Fruit fly (Drosophila melanogaster) whole organism, prepupa: ENCODE results near the gene PGRP-LD.

Source experiments
- Blimp-1 ChIP-seq: fragments of 200-800 bp; sonication (Bioruptor generic); optimal IDR thresholded peaks from 3 replicates; lab custom pipeline; 2017; ENCODE audit warnings: missing biosample characterization, missing genetic modification characterization, mild to moderate bottlenecking, moderate library complexity, missing genetic modification reagents
- CG10631 ChIP-seq: fragments of 200-800 bp; sonication (Bioruptor generic); optimal IDR thresholded peaks from 2 replicates; lab custom pipeline; 2016; ENCODE audit warnings: missing biosample characterization, missing genetic modification characterization
- CG10669 ChIP-seq: fragments of 200-800 bp; sonication (Bioruptor generic); optimal IDR thresholded peaks from 3 replicates; lab custom pipeline; 2018; ENCODE audit warnings: missing biosample characterization, mild to moderate bottlenecking, missing genetic modification characterization, moderate library complexity
- CG11762 ChIP-seq: fragments of 200-800 bp; sonication (Bioruptor generic); optimal IDR thresholded peaks from 3 replicates; lab custom pipeline; 2016; ENCODE audit warnings: missing biosample characterization, missing genetic modification characterization; ENCODE audit not compliant: insufficient read depth
- CG11902 ChIP-seq: fragments of 200-800 bp; sonication (Bioruptor generic); optimal IDR thresholded peaks from 3 replicates; lab custom pipeline; 2016; ENCODE audit warnings: missing biosample characterization, missing genetic modification characterization
- CG15336 ChIP-seq: fragments of 200-800 bp; sonication (Bioruptor generic); IDR thresholded peaks from 2 replicates; pipeline ENCODE4 v1.3.6; 2022; ENCODE audit warnings: missing biosample characterization, missing genetic modification characterization
- CG1621 ChIP-seq: fragments of 200-800 bp; sonication (Bioruptor generic); optimal IDR thresholded peaks from 3 replicates; lab custom pipeline; 2018; ENCODE audit warnings: missing biosample characterization, mild to moderate bottlenecking, missing genetic modification characterization
- CG16779 ChIP-seq: fragments of 200-800 bp; sonication (Bioruptor generic); optimal IDR thresholded peaks from 3 replicates; lab custom pipeline; 2017; ENCODE audit warnings: missing biosample characterization, mild to moderate bottlenecking, missing genetic modification characterization
- CG3032 ChIP-seq: fragments of 200-800 bp; optimal IDR thresholded peaks from 2 replicates; lab custom pipeline; 2019; ENCODE audit warnings: missing biosample characterization, mild to moderate bottlenecking, missing genetic modification characterization, moderate library complexity
- CG31627 ChIP-seq: fragments of 200-800 bp; sonication (Bioruptor generic); optimal IDR thresholded peaks from 3 replicates; lab custom pipeline; 2016; ENCODE audit warnings: missing biosample characterization, missing genetic modification characterization
- CG32006 ChIP-seq: fragments of 200-800 bp; sonication (Bioruptor generic); optimal IDR thresholded peaks from 3 replicates; lab custom pipeline; 2017; ENCODE audit warnings: missing biosample characterization, mild to moderate bottlenecking, missing genetic modification characterization
- CG34406 ChIP-seq: fragments of 200-800 bp; sonication (Bioruptor generic); optimal IDR thresholded peaks from 3 replicates; lab custom pipeline; 2016; ENCODE audit warnings: missing biosample characterization, missing genetic modification characterization
- CG3919 ChIP-seq: fragments of 200-800 bp; sonication (Bioruptor generic); optimal IDR thresholded peaks from 3 replicates; lab custom pipeline; 2016; ENCODE audit warnings: missing biosample characterization, missing genetic modification characterization
- CG4318 ChIP-seq: fragments of 200-800 bp; sonication (Bioruptor generic); optimal IDR thresholded peaks from 3 replicates; lab custom pipeline; 2017; ENCODE audit warnings: missing biosample characterization, mild to moderate bottlenecking, missing genetic modification characterization
- CG6163 ChIP-seq: fragments of 200-800 bp; sonication (Bioruptor generic); IDR thresholded peaks from 3 replicates; pipeline ENCODE4 v1.3.6; 2022; ENCODE audit warnings: missing biosample characterization, missing genetic modification characterization
- CG6276 ChIP-seq: fragments of 200-800 bp; sonication (Bioruptor generic); optimal IDR thresholded peaks from 2 replicates; lab custom pipeline; 2017; ENCODE audit warnings: missing biosample characterization, mild to moderate bottlenecking, missing genetic modification characterization
- CG6792 ChIP-seq: fragments of 200-800 bp; sonication (Bioruptor generic); optimal IDR thresholded peaks from 3 replicates; lab custom pipeline; 2016; ENCODE audit warnings: missing biosample characterization, missing genetic modification characterization
- CG6808 ChIP-seq: fragments of 200-800 bp; sonication (Bioruptor generic); optimal IDR thresholded peaks from 3 replicates; lab custom pipeline; 2017; ENCODE audit warnings: missing biosample characterization, missing genetic modification characterization, mild to moderate bottlenecking, moderate library complexity, missing genetic modification reagents
- CG6854 ChIP-seq: fragments of 200-800 bp; sonication (Bioruptor generic); optimal IDR thresholded peaks from 2 replicates; lab custom pipeline; 2017; ENCODE audit warnings: missing biosample characterization, mild to moderate bottlenecking, missing genetic modification characterization
- CG7368 ChIP-seq: fragments of 200-800 bp; sonication (Bioruptor generic); optimal IDR thresholded peaks from 3 replicates; lab custom pipeline; 2016; ENCODE audit warnings: missing biosample characterization, missing genetic modification characterization
- CG8119 ChIP-seq: fragments of 200-800 bp; sonication (Bioruptor generic); IDR thresholded peaks from 3 replicates; pipeline ENCODE4 v1.3.6; 2022; ENCODE audit warnings: missing biosample characterization, missing genetic modification characterization
- CG8632 ChIP-seq: fragments of 200-800 bp; sonication (Bioruptor generic); optimal IDR thresholded peaks from 3 replicates; lab custom pipeline; 2016; ENCODE audit warnings: missing biosample characterization, missing genetic modification characterization
- CG9139 ChIP-seq: fragments of 200-800 bp; sonication (Bioruptor generic); optimal IDR thresholded peaks from 3 replicates; lab custom pipeline; 2017; ENCODE audit warnings: missing biosample characterization, mild to moderate bottlenecking, missing genetic modification characterization
- Eip75B ChIP-seq: fragments of 200-800 bp; sonication (Bioruptor generic); optimal IDR thresholded peaks from 3 replicates; lab custom pipeline; 2016; ENCODE audit warnings: missing biosample characterization, missing genetic modification characterization
- Eip78C ChIP-seq: fragments of 200-800 bp; sonication (Bioruptor generic); peaks from one replicate; lab custom pipeline; 2016; ENCODE audit warnings: missing biosample characterization, missing genetic modification characterization
- Ets21C ChIP-seq: fragments of 200-800 bp; sonication (Bioruptor generic); optimal IDR thresholded peaks from 3 replicates; lab custom pipeline; 2016; ENCODE audit warnings: missing biosample characterization, missing genetic modification characterization
- Ets96B ChIP-seq: fragments of 200-800 bp; optimal IDR thresholded peaks from 2 replicates; lab custom pipeline; 2019; ENCODE audit warnings: missing biosample characterization, mild to moderate bottlenecking, missing genetic modification characterization, moderate library complexity
- Gug ChIP-seq: fragments of 200-800 bp; sonication (Bioruptor generic); IDR thresholded peaks from 2 replicates; pipeline ENCODE4 v1.3.6; 2022; ENCODE audit warnings: missing biosample characterization, missing genetic modification characterization
- Hr38 ChIP-seq: sonication (Bioruptor generic); optimal IDR thresholded peaks from 2 replicates; lab custom pipeline; 2016; ENCODE audit warnings: missing biosample characterization, missing genetic modification characterization
- Hr39 ChIP-seq: fragments of 200-800 bp; sonication (Bioruptor generic); optimal IDR thresholded peaks from 2 replicates; lab custom pipeline; 2016; ENCODE audit warnings: missing biosample characterization, missing genetic modification characterization
- Hr4 ChIP-seq: fragments of 200-800 bp; sonication (Bioruptor generic); optimal IDR thresholded peaks from 3 replicates; lab custom pipeline; 2016; ENCODE audit warnings: missing biosample characterization, missing genetic modification characterization
- Met ChIP-seq: fragments of 200-800 bp; sonication (Bioruptor generic); optimal IDR thresholded peaks from 3 replicates; lab custom pipeline; 2016; ENCODE audit warnings: missing biosample characterization, missing genetic modification characterization
- OdsH ChIP-seq: fragments of 200-800 bp; sonication (Bioruptor generic); optimal IDR thresholded peaks from 3 replicates; lab custom pipeline; 2016; ENCODE audit warnings: missing biosample characterization, missing genetic modification characterization
- Smox ChIP-seq: fragments of 200-800 bp; sonication (Bioruptor generic); optimal IDR thresholded peaks from 3 replicates; lab custom pipeline; 2016; ENCODE audit warnings: missing biosample characterization, missing genetic modification characterization
- Sox102F ChIP-seq: fragments of 200-800 bp; sonication (Bioruptor generic); optimal IDR thresholded peaks from 2 replicates; lab custom pipeline; 2016; ENCODE audit warnings: missing biosample characterization, mild to moderate bottlenecking, missing genetic modification characterization
- Sox14 ChIP-seq: fragments of 200-800 bp; sonication (Bioruptor generic); optimal IDR thresholded peaks from 3 replicates; lab custom pipeline; 2016; ENCODE audit warnings: missing biosample characterization, missing genetic modification characterization
- Sox15 ChIP-seq: fragments of 200-800 bp; sonication (Bioruptor generic); optimal IDR thresholded peaks from 3 replicates; lab custom pipeline; 2016; ENCODE audit warnings: missing biosample characterization, missing genetic modification characterization
- achi ChIP-seq: fragments of 200-800 bp; sonication (Bioruptor generic); optimal IDR thresholded peaks from 3 replicates; lab custom pipeline; 2016; ENCODE audit warnings: missing biosample characterization, missing genetic modification characterization
- acj6 ChIP-seq: fragments of 200-800 bp; sonication (Bioruptor generic); optimal IDR thresholded peaks from 3 replicates; lab custom pipeline; 2016; ENCODE audit warnings: missing biosample characterization, missing genetic modification characterization
- cyc ChIP-seq: fragments of 200-800 bp; sonication (Bioruptor generic); optimal IDR thresholded peaks from 3 replicates; lab custom pipeline; 2016; ENCODE audit warnings: missing biosample characterization, missing genetic modification characterization
- dac ChIP-seq: fragments of 200-800 bp; sonication (Bioruptor generic); optimal IDR thresholded peaks from 2 replicates; lab custom pipeline; 2017; ENCODE audit warnings: missing biosample characterization, mild to moderate bottlenecking, missing genetic modification characterization
- eg ChIP-seq: fragments of 200-800 bp; sonication (Bioruptor generic); IDR thresholded peaks from 3 replicates; pipeline ENCODE4 v1.3.6; 2022; ENCODE audit warnings: missing biosample characterization, missing genetic modification characterization
- fd59A ChIP-seq: fragments of 200-800 bp; sonication (Bioruptor generic); optimal IDR thresholded peaks from 2 replicates; lab custom pipeline; 2017; ENCODE audit warnings: missing biosample characterization, mild to moderate bottlenecking, missing genetic modification characterization, missing genetic modification reagents
- fd85E ChIP-seq: fragments of 200-800 bp; sonication (Bioruptor generic); optimal IDR thresholded peaks from 3 replicates; lab custom pipeline; 2016; ENCODE audit warnings: missing biosample characterization, missing genetic modification characterization
- fkh ChIP-seq: fragments of 200-800 bp; sonication (Bioruptor generic); optimal IDR thresholded peaks from 3 replicates; lab custom pipeline; 2017; ENCODE audit warnings: missing biosample characterization, mild to moderate bottlenecking, missing genetic modification characterization, moderate library complexity
- lz ChIP-seq: fragments of 200-800 bp; sonication (Bioruptor generic); optimal IDR thresholded peaks from 3 replicates; lab custom pipeline; 2016; ENCODE audit warnings: missing biosample characterization, missing genetic modification characterization
- net ChIP-seq: fragments of 200-800 bp; sonication (Bioruptor generic); optimal IDR thresholded peaks from 3 replicates; lab custom pipeline; 2016; ENCODE audit warnings: missing biosample characterization, missing genetic modification characterization
- salr ChIP-seq, 2 experiments: fragments of 200-800 bp; sonication (Bioruptor generic); optimal IDR thresholded peaks; 3 replicates each; lab custom pipeline; 2016 to 2018; ENCODE audit warnings: missing biosample characterization in 2 of 2, missing genetic modification characterization in 2 of 2, mild to moderate bottlenecking in 1 of 2
- spab ChIP-seq: fragments of 200-800 bp; sonication (Bioruptor generic); optimal IDR thresholded peaks from 2 replicates; lab custom pipeline; 2017; ENCODE audit warnings: missing biosample characterization, mild to moderate bottlenecking, missing genetic modification characterization, missing genetic modification reagents
- ss ChIP-seq, 2 experiments: fragments of 200-800 bp; sonication (Bioruptor generic); optimal IDR thresholded peaks; 2 replicates in 1 of 2; 3 replicates in 1 of 2; lab custom pipeline; 2017 to 2018; ENCODE audit warnings: mild to moderate bottlenecking in 2 of 2, missing biosample characterization in 2 of 2, missing genetic modification characterization in 2 of 2, moderate library complexity in 1 of 2
- svp ChIP-seq: fragments of 200-800 bp; sonication (Bioruptor generic); peaks from one replicate; lab custom pipeline; 2016; ENCODE audit warnings: missing biosample characterization, missing genetic modification characterization
- topi ChIP-seq: fragments of 200-800 bp; sonication (Bioruptor generic); optimal IDR thresholded peaks from 3 replicates; lab custom pipeline; 2016; ENCODE audit warnings: missing biosample characterization, missing genetic modification characterization

The PGRP-LD gene

DNA sequence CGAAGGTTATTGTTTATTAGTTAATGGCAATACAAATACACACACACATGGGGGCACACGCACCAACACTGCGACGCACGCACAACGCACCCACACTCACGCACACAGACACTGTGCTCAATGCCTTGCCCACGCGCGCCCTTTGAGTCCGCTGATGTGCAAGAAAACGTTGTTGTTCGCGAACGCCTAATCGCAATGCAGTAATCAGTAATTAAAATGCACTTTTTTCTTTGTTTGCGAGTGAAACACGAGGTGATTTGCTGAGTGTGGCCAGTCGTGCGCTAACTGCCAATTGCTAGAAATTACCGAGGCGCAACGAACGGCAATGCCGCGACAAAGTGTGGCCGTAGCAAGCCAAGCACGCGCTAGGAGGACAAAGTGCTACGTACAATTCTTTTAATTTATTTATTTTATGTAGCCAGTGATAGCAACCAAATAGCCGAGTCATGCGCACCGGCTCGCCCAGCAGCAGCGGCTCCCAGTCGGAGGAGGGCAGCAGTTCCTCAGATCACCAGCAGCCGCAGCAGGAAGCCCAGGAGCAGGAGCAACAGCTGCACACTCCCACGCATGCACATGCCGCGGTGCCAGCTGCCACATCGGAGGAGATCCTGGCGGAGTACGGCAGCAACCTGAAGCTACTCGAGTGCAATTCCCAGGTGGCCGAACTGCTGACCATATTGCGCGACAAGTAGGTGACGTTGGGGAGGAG, 30.9 kb downstream of the PGRP-LD start, which contains the start of the genes S6k and kri:
Gene S6k (minus strand): TSS at position 299 of the 709 bp plus-strand sequence.
Gene kri (plus strand): TSS at position 341 of the 709 bp plus-strand sequence.
- no peak for TF ChIP-seq CG31627 (GFP tag; lab: Kevin White, UChicago)
- TF ChIP-seq Eip78C (GFP tag; lab: Kevin White, UChicago): peak; percentile 65
- TF ChIP-seq CG8632 (GFP tag; lab: Kevin White, UChicago): no peak
- peak; percentile 14 for TF ChIP-seq CG9139
- TF ChIP-seq svp (GFP tag; lab: Kevin White, UChicago): peak; percentile 90
- TF ChIP-seq CG7368 (GFP tag; lab: Kevin White, UChicago): no peak
- no peak for TF ChIP-seq Sox15 (GFP tag; lab: Kevin White, UChicago)
- TF ChIP-seq CG32006 (GFP tag; lab: Kevin White, UChicago): peak; percentile 17
- TF ChIP-seq eg (GFP tag; lab: Robert Waterston, UW): no peak
- TF ChIP-seq CG6163 (GFP tag; lab: Robert Waterston, UW): no peak; the same call in 2 of the 3 replicates
- TF ChIP-seq acj6 (GFP tag; lab: Kevin White, UChicago): no peak
- TF ChIP-seq CG8119 (GFP tag; lab: Robert Waterston, UW): no peak
- TF ChIP-seq CG34406 (GFP tag; lab: Kevin White, UChicago): no peak
- peak; percentile 79 for TF ChIP-seq fkh (GFP tag; lab: Kevin White, UChicago)
- no peak for TF ChIP-seq dac (GFP tag; lab: Kevin White, UChicago)
- TF ChIP-seq Sox14 (GFP tag; lab: Kevin White, UChicago): peak; percentile 93
- TF ChIP-seq Gug (GFP tag; lab: Robert Waterston, UW): peak; percentile 35; the same call in 1 of the 2 replicates
- no peak for TF ChIP-seq Hr39
- no peak for TF ChIP-seq achi
- TF ChIP-seq CG10631 (GFP tag; lab: Kevin White, UChicago): no peak
- peak; percentile 12 for TF ChIP-seq lz (GFP tag; lab: Kevin White, UChicago)
- TF ChIP-seq Ets96B (tag; lab: Kevin White, UChicago): no peak
- TF ChIP-seq fd85E (GFP tag; lab: Kevin White, UChicago): no peak
- no peak for TF ChIP-seq salr (GFP tag; optimal IDR thresholded peaks at IDR 0.05; lab: Kevin White, UChicago)
- no peak for TF ChIP-seq OdsH (GFP tag; lab: Kevin White, UChicago)
- no peak for TF ChIP-seq Hr38
- TF ChIP-seq cyc (GFP tag; lab: Kevin White, UChicago): peak; percentile 16
- TF ChIP-seq ss (GFP tag; optimal IDR thresholded peaks at IDR 0.05; lab: Kevin White, UChicago): peak; percentile 49 to 72
- TF ChIP-seq CG11902: no peak
- TF ChIP-seq Met (GFP tag; lab: Kevin White, UChicago): no peak
- TF ChIP-seq Sox102F: no peak
- peak; percentile 31 for TF ChIP-seq CG3919 (GFP tag; lab: Kevin White, UChicago)
- no peak for TF ChIP-seq Hr4 (GFP tag; lab: Kevin White, UChicago)
- TF ChIP-seq CG16779 (tag; lab: Kevin White, UChicago): peak; percentile 56
- TF ChIP-seq CG4318 (GFP tag; lab: Kevin White, UChicago): no peak
- TF ChIP-seq CG1621 (tag; lab: Kevin White, UChicago): peak; percentile 33
- TF ChIP-seq spab: no peak
- peak; percentile 35 for TF ChIP-seq CG6854 (GFP tag; lab: Kevin White, UChicago)
- TF ChIP-seq fd59A (GFP tag; lab: Kevin White, UChicago): no peak
- peak; percentile 28 for TF ChIP-seq Eip75B (GFP tag; lab: Kevin White, UChicago)
- no peak for TF ChIP-seq CG6792 (GFP tag; lab: Kevin White, UChicago)
- peak; percentile 3 for TF ChIP-seq Smox (GFP tag; lab: Kevin White, UChicago)
- TF ChIP-seq CG10669 (GFP tag; lab: Kevin White, UChicago): no peak
- no peak for TF ChIP-seq CG11762 (GFP tag; lab: Kevin White, UChicago)
- no peak for TF ChIP-seq net (GFP tag; lab: Kevin White, UChicago)
- no peak for TF ChIP-seq Blimp-1 (GFP tag; lab: Kevin White, UChicago)
- peak; percentile 11 for TF ChIP-seq CG3032 (tag; lab: Kevin White, UChicago)
- TF ChIP-seq CG6276 (GFP tag; lab: Kevin White, UChicago): no peak
- TF ChIP-seq CG15336 (GFP tag; lab: Robert Waterston, UW): peak; percentile 42; the same call in 1 of the 2 replicates
- peak; percentile 33 for TF ChIP-seq CG6808 (GFP tag; lab: Kevin White, UChicago)
- no peak for TF ChIP-seq Ets21C (GFP tag; lab: Kevin White, UChicago)
- peak; percentile 36 for TF ChIP-seq topi
